Fruit fly (Drosophila melanogaster): Measurements from ENCODE around the gene CG3021.
A peak's percentile ranks its signal among the peaks of the same experiment; 100 is the strongest.

Gene CG3021

DNA sequence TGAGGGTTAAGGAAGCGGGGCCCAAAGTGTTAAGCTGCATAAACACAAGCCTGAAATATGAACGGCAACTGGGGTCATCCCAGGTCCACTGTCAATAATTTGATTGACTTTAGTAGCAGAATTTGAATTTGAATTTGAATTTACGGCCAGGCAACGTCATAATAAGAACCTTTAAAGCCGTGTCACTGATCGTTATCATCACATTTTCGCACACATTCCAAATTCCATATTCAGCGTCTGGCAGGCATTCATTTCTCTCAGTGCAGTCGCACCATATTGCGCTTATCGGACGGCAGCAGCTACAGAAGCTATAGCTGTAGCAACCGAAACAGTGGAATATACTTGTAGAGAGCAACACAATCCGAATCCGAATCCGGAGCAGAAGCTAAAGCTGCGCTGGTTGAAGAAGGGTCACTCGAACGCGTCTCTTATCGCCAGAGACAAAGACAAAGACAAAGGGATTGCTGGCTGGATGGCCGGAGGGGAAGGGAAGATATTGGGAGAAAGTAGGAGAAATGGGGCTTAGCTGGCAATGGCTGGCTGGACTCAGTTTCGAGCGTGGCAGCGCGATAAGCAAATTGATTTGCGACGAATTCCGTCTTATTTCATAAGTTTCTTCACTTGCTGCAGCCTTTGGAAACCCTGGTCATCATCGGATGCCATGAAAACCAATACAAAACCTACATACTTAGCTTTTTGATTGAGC, 26.2 kb downstream of the CG3021 start (continued):
- TF ChIP-seq scrt (GFP tag; optimal IDR thresholded peaks at IDR 0.05) (no peak), wek (GFP tag; optimal IDR thresholded peaks at IDR 0.05) (no peak), CG7839 (tag; optimal IDR thresholded peaks at IDR 0.05) (peak; percentile 61), Ssrp (tag; optimal IDR thresholded peaks at IDR 0.05) (peak; percentile 37), lilli (GFP tag; optimal IDR thresholded peaks at IDR 0.05) (peak; percentile 19), CG17361 (GFP tag; IDR thresholded peaks at IDR 0.05) (peak; percentile 44; the same call in 2 of the 3 replicates), jigr1 (GFP tag; IDR thresholded peaks at IDR 0.05) (no peak), CG33557 (GFP tag; optimal IDR thresholded peaks at IDR 0.05) (peak; percentile 2), Dfd (GFP tag; optimal IDR thresholded peaks at IDR 0.05) (no peak), CG15601 (tag; optimal IDR thresholded peaks at IDR 0.05) (no peak), fd64A (GFP tag; optimal IDR thresholded peaks at IDR 0.05) (no peak), CHES-1-like (GFP tag; optimal IDR thresholded peaks at IDR 0.05) (no peak), CG9817 (tag; optimal IDR thresholded peaks at IDR 0.05) (peak; percentile 31), CG3281 (GFP tag; optimal IDR thresholded peaks at IDR 0.05) (no peak), abd-A (tag; optimal IDR thresholded peaks at IDR 0.05) (no peak), eve (GFP tag; optimal IDR thresholded peaks at IDR 0.05) (no peak), bsh (GFP tag; optimal IDR thresholded peaks at IDR 0.05) (peak in 1 of 2 experiments; percentile 61), CG7928 (GFP tag; optimal IDR thresholded peaks at IDR 0.05) (no peak), CG16779 (GFP tag; IDR thresholded peaks at IDR 0.05) (no peak), Dip3 (GFP tag; optimal IDR thresholded peaks at IDR 0.05) (no peak), nom (GFP tag; optimal IDR thresholded peaks at IDR 0.05) (peak; percentile 28), Hey (tag; optimal IDR thresholded peaks at IDR 0.05) (no peak), CG31388 (GFP tag; optimal IDR thresholded peaks at IDR 0.05) (no peak), lov (optimal IDR thresholded peaks at IDR 0.05) (no peak), lov (GFP tag; IDR thresholded peaks at IDR 0.05) (no peak), CG12769 (tag; optimal IDR thresholded peaks at IDR 0.05) (peak; percentile 36), en (GFP tag; optimal IDR thresholded peaks at IDR 0.05) (no peak), CG6813 (GFP tag; optimal IDR thresholded peaks at IDR 0.05) (peak; percentile 19), zen (tag; optimal IDR thresholded peaks at IDR 0.05) (peak; percentile 48), lbe (GFP tag; optimal IDR thresholded peaks at IDR 0.05) (peak; percentile 9), ab (GFP tag; optimal IDR thresholded peaks at IDR 0.05) (no peak), NfI (GFP tag; optimal IDR thresholded peaks at IDR 0.05) (no peak), CG4282 (GFP tag; optimal IDR thresholded peaks at IDR 0.05) (no peak), CG6254 (GFP tag; optimal IDR thresholded peaks at IDR 0.05) (peak; percentile 47), crc (GFP tag; optimal IDR thresholded peaks at IDR 0.05) (no peak), Atf3 (GFP tag; optimal IDR thresholded peaks at IDR 0.05) (no peak), Xbp1 (GFP tag; optimal IDR thresholded peaks at IDR 0.05) (peak; percentile 43), CG5245 (GFP tag; optimal IDR thresholded peaks at IDR 0.05) (peak; percentile 21), Tbp (GFP tag; optimal IDR thresholded peaks at IDR 0.05) (no peak), CG3163 (GFP tag; optimal IDR thresholded peaks at IDR 0.05) (no peak), dati (GFP tag; IDR thresholded peaks at IDR 0.05) (no peak), aop (GFP tag; IDR thresholded peaks at IDR 0.05) (no peak), CG5180 (GFP tag; optimal IDR thresholded peaks at IDR 0.05) (peak; percentile 20), slp2 (GFP tag; optimal IDR thresholded peaks at IDR 0.05) (no peak), CG11456 (GFP tag; IDR thresholded peaks at IDR 0.05) (0 out of 3 replicates have a peak, but pooled peaks have one; percentile 51), sd (tag; optimal IDR thresholded peaks at IDR 0.05) (no peak), zfh1 (GFP tag; IDR thresholded peaks at IDR 0.05) (peak; percentile 66), her (GFP tag; optimal IDR thresholded peaks at IDR 0.05) (peak; percentile 15), CG12744 (GFP tag; optimal IDR thresholded peaks at IDR 0.05) (no peak), trem (tag; optimal IDR thresholded peaks at IDR 0.05) (peak; percentile 20)
